Fruit fly (Drosophila melanogaster) whole organism, adult: ENCODE results near the gene wgn.

ENCODE experiments used
- CG11617 ChIP-seq: fragments of 200-800 bp; sonication (Bioruptor generic); optimal IDR thresholded peaks from 2 replicates; lab custom pipeline; 2017; ENCODE audit warnings: mild to moderate bottlenecking, missing biosample characterization, missing genetic modification reagents, missing genetic modification characterization
- CG12768 ChIP-seq: fragments of 200-800 bp; sonication (Bioruptor generic); optimal IDR thresholded peaks from 2 replicates; lab custom pipeline; 2017; ENCODE audit warnings: missing biosample characterization, missing genetic modification characterization, mild to moderate bottlenecking, moderate library complexity, missing genetic modification reagents
- CG1620 ChIP-seq: fragments of 200-800 bp; sonication (Bioruptor generic); optimal IDR thresholded peaks from 2 replicates; lab custom pipeline; 2016; ENCODE audit warnings: missing biosample characterization, missing genetic modification characterization
- CG33017 ChIP-seq: fragments of 200-800 bp; sonication (Bioruptor generic); optimal IDR thresholded peaks from 2 replicates; lab custom pipeline; 2018; ENCODE audit warnings: missing biosample characterization, mild to moderate bottlenecking, missing genetic modification characterization, moderate library complexity
- cnc ChIP-seq, 2 experiments: fragments of >200 bp; optimal IDR thresholded peaks; 2 replicates each; lab custom pipeline; 2017
- ovo ChIP-seq: fragments of 200-800 bp; sonication (Bioruptor generic); optimal IDR thresholded peaks from 2 replicates; lab custom pipeline; 2016; ENCODE audit warnings: missing biosample characterization, missing genetic modification characterization
- toe ChIP-seq: fragments of 200-800 bp; sonication (Bioruptor generic); optimal IDR thresholded peaks from 2 replicates; lab custom pipeline; 2016; ENCODE audit warnings: missing biosample characterization, missing genetic modification characterization

DNA sequence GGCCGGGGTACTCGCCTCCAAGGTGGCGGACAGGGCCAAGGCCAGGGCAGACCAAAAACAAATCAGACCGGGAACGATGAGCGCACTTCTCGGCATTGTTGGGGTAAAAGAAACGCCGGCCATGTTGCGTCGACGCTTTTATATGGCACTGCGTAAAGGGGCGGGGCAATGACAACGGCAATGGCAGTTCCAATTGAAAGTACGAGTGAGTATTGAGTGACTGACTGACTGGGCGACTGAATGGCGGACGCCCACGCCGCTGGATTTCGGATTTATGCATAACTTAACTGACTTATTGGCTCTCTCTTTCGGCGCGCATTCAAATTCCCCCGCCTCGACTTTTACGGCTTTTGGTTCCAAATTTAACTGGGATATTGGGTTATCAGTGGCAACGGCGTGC, 27.3 kb upstream of the wgn start, which contains the start of gene CG6696:
- TF ChIP-seq CG33017 (tag; lab: Kevin White, UChicago) (no peak), CG1620 (GFP tag; lab: Kevin White, UChicago) (no peak), toe (GFP tag; lab: Kevin White, UChicago) (no peak), ovo (GFP tag; lab: Kevin White, UChicago) (no peak), cnc (optimal IDR thresholded peaks at IDR 0.05; lab: Kevin White, UChicago) (no peak), CG12768 (GFP tag; lab: Kevin White, UChicago) (no peak), CG11617 (GFP tag; lab: Kevin White, UChicago) (no peak)
